Worm (Caenorhabditis elegans) whole organism, L3 larva: Measurements from ENCODE around the gene str-246.

ENCODE experiments used
- ZK546.5 ChIP-seq: sonication (generic microtip); optimal IDR thresholded peaks from 2 replicates; lab custom pipeline; 2017; ENCODE audit warnings: missing biosample characterization, missing genetic modification characterization
- aly-2 ChIP-seq: fragments of 150-350 bp; optimal IDR thresholded peaks from 2 replicates; lab custom pipeline; 2014; ENCODE audit warnings: missing biosample characterization, missing genetic modification characterization
- ceh-28 ChIP-seq: fragments of 150-350 bp; optimal IDR thresholded peaks from 2 replicates; lab custom pipeline; 2014; ENCODE audit warnings: missing biosample characterization, missing genetic modification reagents, missing genetic modification characterization
- ceh-82 ChIP-seq: fragments of 150-350 bp; optimal IDR thresholded peaks from 2 replicates; lab custom pipeline; 2014; ENCODE audit warnings: missing biosample characterization, missing genetic modification characterization
- ceh-9 ChIP-seq: sonication (generic microtip); optimal IDR thresholded peaks from 2 replicates; lab custom pipeline; 2018; ENCODE audit warnings: missing biosample characterization, missing genetic modification characterization
- daf-12 ChIP-seq: fragments of 150-350 bp; optimal IDR thresholded peaks from 2 replicates; lab custom pipeline; 2014; ENCODE audit warnings: missing biosample characterization, missing genetic modification reagents, missing genetic modification characterization
- egl-5 ChIP-seq: fragments of 150-350 bp; optimal IDR thresholded peaks from 2 replicates; lab custom pipeline; 2017; ENCODE audit warnings: missing biosample characterization, missing genetic modification reagents, missing genetic modification characterization, inconsistent platforms
- elt-1 ChIP-seq: fragments of 150-350 bp; optimal IDR thresholded peaks from 2 replicates; lab custom pipeline; 2014; ENCODE audit warnings: missing biosample characterization, missing genetic modification characterization
- elt-3 ChIP-seq, 3 experiments: fragments of 150-350 bp in 1 of 3; sonication (generic microtip) in 2 of 3; optimal IDR thresholded peaks; 2 replicates in 2 of 3; 4 replicates in 1 of 3; lab custom pipeline; 2014 to 2017; ENCODE audit warnings: missing biosample characterization in 3 of 3, missing genetic modification characterization in 3 of 3
- eor-1 ChIP-seq, 2 experiments: fragments of 150-350 bp; optimal IDR thresholded peaks; 2 replicates each; lab custom pipeline; 2014 to 2018; ENCODE audit warnings: missing biosample characterization in 2 of 2, missing genetic modification characterization in 2 of 2
- fkh-10 ChIP-seq: sonication (generic microtip); optimal IDR thresholded peaks from 2 replicates; lab custom pipeline; 2017; ENCODE audit warnings: missing biosample characterization, missing genetic modification reagents, missing genetic modification characterization
- fos-1 ChIP-seq: fragments of 150-350 bp; optimal IDR thresholded peaks from 2 replicates; lab custom pipeline; 2014; ENCODE audit warnings: missing biosample characterization, missing genetic modification characterization
- hmg-11 ChIP-seq: sonication (generic microtip); optimal IDR thresholded peaks from 2 replicates; lab custom pipeline; 2016; ENCODE audit warnings: missing genetic modification characterization, missing compliant biosample characterization
- mdl-1 ChIP-seq: fragments of 150-350 bp; optimal IDR thresholded peaks from 2 replicates; lab custom pipeline; 2014; ENCODE audit warnings: missing biosample characterization, missing genetic modification characterization
- nfya-1 ChIP-seq: sonication (generic microtip); optimal IDR thresholded peaks from 2 replicates; lab custom pipeline; 2017; ENCODE audit warnings: missing genetic modification characterization, mild to moderate bottlenecking, missing compliant biosample characterization, antibody characterized with exemption, moderate library complexity; ENCODE audit not compliant: insufficient read depth
- nhr-12 ChIP-seq: fragments of 150-350 bp; optimal IDR thresholded peaks from 2 replicates; lab custom pipeline; 2014; ENCODE audit warnings: missing biosample characterization, missing genetic modification characterization
- nhr-23 ChIP-seq: fragments of 150-350 bp; optimal IDR thresholded peaks from 2 replicates; lab custom pipeline; 2014; ENCODE audit warnings: missing biosample characterization, missing genetic modification reagents, missing genetic modification characterization
- nhr-237 ChIP-seq: fragments of 150-350 bp; optimal IDR thresholded peaks from 2 replicates; lab custom pipeline; 2014; ENCODE audit warnings: missing biosample characterization, missing genetic modification characterization
- nhr-25 ChIP-seq: sonication (generic microtip); optimal IDR thresholded peaks from 2 replicates; lab custom pipeline; 2017; ENCODE audit warnings: missing biosample characterization, missing genetic modification characterization
- nhr-67 ChIP-seq: fragments of 150-350 bp; optimal IDR thresholded peaks from 2 replicates; lab custom pipeline; 2014; ENCODE audit warnings: missing biosample characterization, missing genetic modification characterization
- nhr-76 ChIP-seq: fragments of 150-350 bp; sonication (generic microtip); optimal IDR thresholded peaks from 5 replicates; lab custom pipeline; 2014; ENCODE audit warnings: missing biosample characterization, missing genetic modification characterization
- pha-4 ChIP-seq: fragments of 150-350 bp; optimal IDR thresholded peaks from 2 replicates; lab custom pipeline; 2014; ENCODE audit warnings: missing biosample characterization, missing genetic modification reagents, missing genetic modification characterization
- skn-1 ChIP-seq: fragments of 150-350 bp; optimal IDR thresholded peaks from 2 replicates; lab custom pipeline; 2014; ENCODE audit warnings: missing biosample characterization, missing genetic modification characterization
- snpc-4 ChIP-seq: fragments of 150-350 bp; optimal IDR thresholded peaks from 2 replicates; lab custom pipeline; 2014; ENCODE audit warnings: missing biosample characterization, missing genetic modification characterization
- zag-1 ChIP-seq: fragments of 150-350 bp; optimal IDR thresholded peaks from 2 replicates; lab custom pipeline; 2014; ENCODE audit warnings: missing biosample characterization, missing genetic modification characterization
- ztf-11 ChIP-seq: fragments of 150-350 bp; optimal IDR thresholded peaks from 2 replicates; lab custom pipeline; 2014; ENCODE audit warnings: missing biosample characterization, missing genetic modification characterization

Gene str-246

DNA sequence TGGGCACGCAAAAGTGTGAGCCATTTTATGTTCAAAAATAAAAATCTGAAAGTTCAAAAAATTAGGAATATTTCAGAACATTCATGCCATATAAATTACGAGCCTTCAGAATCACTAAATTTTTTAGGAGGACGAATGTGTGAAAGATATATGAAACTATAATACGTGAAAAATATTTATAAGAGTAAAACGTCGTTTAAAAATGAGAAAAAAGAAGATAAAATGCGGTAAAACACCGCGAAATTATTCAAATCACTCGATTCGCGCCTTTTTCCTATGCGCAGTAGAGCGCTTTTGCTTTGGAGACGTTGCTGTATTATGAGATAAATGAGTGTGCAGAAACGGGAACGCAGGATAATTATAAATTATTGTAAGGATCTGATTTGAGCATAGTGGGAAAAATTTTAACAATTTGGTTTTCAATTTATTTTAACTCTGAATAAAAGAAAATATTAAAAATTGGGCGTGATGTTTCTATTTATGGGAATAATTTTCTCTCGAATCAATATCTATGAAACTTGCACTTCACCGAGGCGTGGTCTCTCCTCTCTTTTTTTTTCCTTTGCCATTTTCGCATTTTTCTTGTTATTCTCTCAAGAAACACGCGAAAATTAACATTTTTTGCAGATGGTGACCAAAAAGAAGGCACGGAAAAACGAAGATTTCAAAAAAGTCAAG lies 41.8 kb downstream of the str-246 start, which contains the start of the genes sup-35 and Y48A6C.4 (continued):
- peak; percentile 85 for TF ChIP-seq nfya-1
- TF ChIP-seq skn-1 (tag; lab: Kevin White, UChicago), result peak; percentile 17
- TF ChIP-seq nhr-76 (tag; lab: Kevin White, UChicago), result no peak
- TF ChIP-seq ceh-9 (tag; lab: Kevin White, UChicago), result no peak
- TF ChIP-seq ceh-28, result peak; percentile 43
- TF ChIP-seq egl-5 (tag; lab: Kevin White, UChicago), result peak; percentile 38

DNA sequence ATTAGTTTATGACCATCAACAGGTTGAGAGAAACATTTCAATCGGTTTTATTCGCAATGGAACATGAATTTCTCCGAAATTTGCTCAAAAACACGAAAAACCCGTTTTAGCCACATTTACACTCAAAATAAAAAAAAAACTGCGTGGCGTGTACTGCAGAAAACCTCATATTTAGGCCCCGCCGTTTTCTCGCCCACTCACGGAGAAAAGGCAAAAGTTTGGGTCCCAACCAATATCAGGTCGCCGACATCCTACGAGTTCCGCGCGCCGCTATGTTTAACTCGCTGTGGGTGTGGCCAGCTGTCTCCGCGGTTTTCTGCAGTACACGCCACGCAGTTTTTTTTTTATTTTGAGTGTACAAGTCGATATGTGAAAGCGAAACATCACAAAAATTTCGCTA lies 46.3 kb downstream of the str-246 start:
- no peak for TF ChIP-seq mdl-1 (tag; lab: Kevin White, UChicago)
- peak; percentile 44 for TF ChIP-seq snpc-4

- no peak for TF ChIP-seq ztf-11 (tag; lab: Kevin White, UChicago)
- no peak for TF ChIP-seq nhr-237 (tag; lab: Kevin White, UChicago)
- no peak for TF ChIP-seq ceh-82 (tag; lab: Kevin White, UChicago)
- TF ChIP-seq nhr-23 (tag; lab: Kevin White, UChicago), result no peak
- no peak for TF ChIP-seq nhr-12 (tag; lab: Kevin White, UChicago)
- no peak for TF ChIP-seq pha-4 (tag; lab: Kevin White, UChicago)
- no peak for TF ChIP-seq elt-3 (tag; optimal IDR thresholded peaks at IDR 0.05; lab: Kevin White, UChicago)
- no peak for TF ChIP-seq mdl-1 (tag; lab: Kevin White, UChicago)
- TF ChIP-seq eor-1 (tag; optimal IDR thresholded peaks at IDR 0.05; lab: Kevin White, UChicago), result no peak
- no peak for TF ChIP-seq fos-1 (tag; lab: Kevin White, UChicago)
- no peak for TF ChIP-seq zag-1 (tag; lab: Kevin White, UChicago)
- TF ChIP-seq nhr-25 (tag; lab: Kevin White, UChicago), result no peak
- TF ChIP-seq fkh-10 (GFP tag; lab: Kevin White, UChicago), result no peak
- no peak for TF ChIP-seq elt-1 (tag; lab: Kevin White, UChicago)
- no peak for TF ChIP-seq daf-12
- TF ChIP-seq hmg-11 (tag; lab: Kevin White, UChicago), result no peak
- no peak for TF ChIP-seq aly-2 (tag; lab: Kevin White, UChicago)
- TF ChIP-seq ZK546.5 (tag; lab: Kevin White, UChicago), result no peak
- TF ChIP-seq nhr-67 (tag; lab: Kevin White, UChicago), result no peak
Measured at ce11 chrIII:11127528-11127927, 50.0 kb downstream of the str-246 start, which contains the start of gene Y48A6C.8. TSS of gene Y48A6C.8 (minus strand) at chrIII:11127628.
